Fruit fly (Drosophila melanogaster) whole organism, wandering third instar larva: ENCODE measurements around the gene Ufd1.

ENCODE experiments used
- Abd-B ChIP-seq: fragments of >200 bp; optimal IDR thresholded peaks from 2 replicates; lab custom pipeline; 2017; ENCODE audit warnings: missing biosample characterization, missing genetic modification characterization
- Hnf4 ChIP-seq: fragments of 200-800 bp; sonication (Bioruptor generic); optimal IDR thresholded peaks from 2 replicates; lab custom pipeline; 2016; ENCODE audit warnings: missing biosample characterization, mild to moderate bottlenecking, missing genetic modification characterization
- Hr78 ChIP-seq: fragments of >200 bp; optimal IDR thresholded peaks from 2 replicates; lab custom pipeline; 2017; ENCODE audit warnings: missing biosample characterization, missing genetic modification characterization
- Jra ChIP-seq: sonication (Bioruptor generic); optimal IDR thresholded peaks from 2 replicates; lab custom pipeline; 2016; ENCODE audit warnings: missing biosample characterization, missing genetic modification characterization
- Vsx2 ChIP-seq: fragments of 200-300, 225-300 bp; sonication (Bioruptor generic); optimal IDR thresholded peaks from 2 replicates; lab custom pipeline; 2018; ENCODE audit warnings: missing biosample characterization, missing genetic modification characterization; ENCODE audit not compliant: partially characterized antibody
- foxo ChIP-seq, 2 experiments: fragments of 200-800 bp; sonication (Bioruptor generic); optimal IDR thresholded peaks; 2 replicates in 1 of 2; 3 replicates in 1 of 2; lab custom pipeline; 2016 to 2017; ENCODE audit warnings: missing biosample characterization in 2 of 2, missing genetic modification characterization in 2 of 2
- h ChIP-seq: fragments of 200-800 bp; sonication (Bioruptor generic); optimal IDR thresholded peaks from 3 replicates; lab custom pipeline; 2016; ENCODE audit warnings: missing biosample characterization, mild to moderate bottlenecking, missing genetic modification characterization
- jim ChIP-seq: fragments of 175-275, 200-325 bp; sonication (Bioruptor generic); optimal IDR thresholded peaks from 2 replicates; lab custom pipeline; 2016; ENCODE audit warnings: missing biosample characterization, mild to moderate bottlenecking, missing genetic modification characterization
- lola ChIP-seq: fragments of >200 bp; optimal IDR thresholded peaks from 2 replicates; lab custom pipeline; 2017; ENCODE audit warnings: missing biosample characterization, missing genetic modification characterization
- pan ChIP-seq: fragments of >200 bp; optimal IDR thresholded peaks from 2 replicates; lab custom pipeline; 2017
- rgr ChIP-seq: fragments of 200-800 bp; sonication (Bioruptor generic); optimal IDR thresholded peaks from 3 replicates; lab custom pipeline; 2016; ENCODE audit warnings: missing biosample characterization, mild to moderate bottlenecking, missing genetic modification characterization
- usp ChIP-seq: fragments of >200 bp; optimal IDR thresholded peaks from 2 replicates; lab custom pipeline; 2017; ENCODE audit warnings: missing biosample characterization, missing genetic modification characterization

DNA sequence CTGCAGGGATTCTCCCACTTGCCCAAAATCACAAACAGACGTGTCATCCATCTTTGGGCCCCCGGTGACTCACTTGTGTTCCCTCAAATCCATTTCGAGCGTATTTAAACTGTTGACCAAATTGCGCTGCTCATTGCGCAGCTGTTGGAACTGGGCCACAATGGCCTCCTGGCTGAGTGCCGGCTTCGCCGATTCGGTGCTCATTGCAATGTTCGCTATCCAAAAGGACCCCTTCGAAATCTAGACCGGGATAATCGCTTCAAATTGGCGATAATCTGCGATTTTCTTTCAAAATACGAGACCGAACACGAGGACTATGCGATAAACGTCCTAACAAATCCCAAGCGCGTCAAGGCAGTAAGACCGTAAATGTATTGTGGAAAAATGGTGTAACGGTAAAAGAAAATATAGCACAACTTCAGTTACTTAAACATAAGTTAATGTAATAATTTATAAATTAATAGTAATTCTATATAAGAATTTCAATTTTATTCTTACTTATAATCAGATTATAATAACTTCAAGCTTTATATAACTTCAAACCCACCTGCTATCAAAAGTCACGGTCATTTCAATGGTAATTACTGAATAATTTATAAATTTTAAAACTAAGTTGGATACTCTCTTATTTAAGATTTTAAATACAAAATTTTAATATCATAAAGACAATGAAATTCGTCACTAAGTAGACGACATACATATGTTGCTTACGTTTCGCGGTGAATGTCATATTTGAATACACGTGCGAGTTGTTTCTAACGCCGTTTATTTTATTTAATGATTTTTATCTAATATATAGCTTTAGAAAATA is 48.8 kb downstream of the Ufd1 start, which contains the start of the genes Pfdn2 and Noc1:
- TF ChIP-seq jim (GFP tag; lab: Kevin White, UChicago) (no peak), h (no peak), Jra (GFP tag; lab: Kevin White, UChicago) (no peak), Hr78 (GFP tag; lab: Kevin White, UChicago) (no peak), lola (GFP tag; lab: Kevin White, UChicago) (no peak), usp (GFP tag; lab: Kevin White, UChicago) (no peak), Vsx2 (GFP tag; lab: Kevin White, UChicago) (no peak), rgr (GFP tag; lab: Kevin White, UChicago) (no peak), Abd-B (GFP tag; lab: Kevin White, UChicago) (no peak), foxo (GFP tag; optimal IDR thresholded peaks at IDR 0.05; lab: Kevin White, UChicago) (no peak), pan (lab: Kevin White, UChicago) (no peak), Hnf4 (no peak)
